Fruit fly (Drosophila melanogaster): ENCODE data around the gene cas.

Gene cas

dm6 chr3R:5705469-5706067 is 11.0 kb downstream of the cas start (continued):
- peak; percentile 35; the same call in 1 of the 2 replicates for TF ChIP-seq CG9215 (GFP tag; IDR thresholded peaks at IDR 0.05)
- TF ChIP-seq inv (GFP tag; IDR thresholded peaks at IDR 0.05; ENCODE audit: partially characterized antibody), result no peak
- no peak for TF ChIP-seq CG14441 (GFP tag; IDR thresholded peaks at IDR 0.05)
- TF ChIP-seq ssp (GFP tag; IDR thresholded peaks at IDR 0.05), result peak; percentile 15; the same call in 1 of the 2 replicates
- no peak for TF ChIP-seq zen2 (GFP tag; IDR thresholded peaks at IDR 0.05; ENCODE audit: partially characterized antibody)
- TF ChIP-seq repo (GFP tag; optimal IDR thresholded peaks at IDR 0.05), result no peak
- TF ChIP-seq sr (GFP tag; IDR thresholded peaks at IDR 0.05), result no peak
- peak; percentile 30; the same call in 1 of the 4 replicates for TF ChIP-seq Gug (GFP tag; IDR thresholded peaks at IDR 0.05)
- TF ChIP-seq Bgb (GFP tag; IDR thresholded peaks at IDR 0.05; ENCODE audit: partially characterized antibody), result no peak

dm6 chr3R:5704982-5705381 is 11.6 kb downstream of the cas start:
- TF ChIP-seq CG8359 (GFP tag; optimal IDR thresholded peaks at IDR 0.05; ENCODE audit: borderline replicate concordance) (peak; percentile 99), hkb (optimal IDR thresholded peaks at IDR 0.05) (no peak), hkb (GFP tag; IDR thresholded peaks at IDR 0.05) (no peak)

- no peak for TF ChIP-seq D19A (tag; optimal IDR thresholded peaks at IDR 0.05)
- TF ChIP-seq ttk (GFP tag; IDR thresholded peaks at IDR 0.05), result no peak
- no peak for TF ChIP-seq CG11504 (tag; optimal IDR thresholded peaks at IDR 0.05)
- no peak for TF ChIP-seq CG1602 (GFP tag; optimal IDR thresholded peaks at IDR 0.05)
- TF ChIP-seq so (GFP tag; IDR thresholded peaks at IDR 0.05), result peak; percentile 59; the same call in 1 of the 3 replicates
- TF ChIP-seq zen (tag; optimal IDR thresholded peaks at IDR 0.05), result no peak
- TF ChIP-seq Hmr (GFP tag; optimal IDR thresholded peaks at IDR 0.05), result no peak
- no peak for TF ChIP-seq Awh (GFP tag; IDR thresholded peaks at IDR 0.05)
- no peak; the same call in 2 of the 3 replicates for TF ChIP-seq zen2 (GFP tag; IDR thresholded peaks at IDR 0.05; ENCODE audit: partially characterized antibody)
- TF ChIP-seq CG8281 (tag; optimal IDR thresholded peaks at IDR 0.05), result peak; percentile 14
- TF ChIP-seq al (GFP tag; IDR thresholded peaks at IDR 0.05), result no peak
- no peak for TF ChIP-seq jigr1 (GFP tag; IDR thresholded peaks at IDR 0.05)
- TF ChIP-seq chinmo (GFP tag; IDR thresholded peaks at IDR 0.05; ENCODE audit: partially characterized antibody), result 0 out of 4 replicates have a peak, but pooled peaks have one; percentile 46
- no peak for TF ChIP-seq HLHmδ (GFP tag; optimal IDR thresholded peaks at IDR 0.05)
- TF ChIP-seq CG32532 (GFP tag; IDR thresholded peaks at IDR 0.05), result peak; percentile 36; the same call in 1 of the 2 replicates
- TF ChIP-seq CG8478 (optimal IDR thresholded peaks at IDR 0.05), result no peak
- TF ChIP-seq ato (GFP tag; IDR thresholded peaks at IDR 0.05; ENCODE audit: partially characterized antibody), result no peak
- no peak for TF ChIP-seq CG4854 (GFP tag; optimal IDR thresholded peaks at IDR 0.05)
- TF ChIP-seq Optix (GFP tag; IDR thresholded peaks at IDR 0.05), result no peak
- peak; percentile 28; the same call in 1 of the 3 replicates for TF ChIP-seq Doc3 (GFP tag; IDR thresholded peaks at IDR 0.05; ENCODE audit: partially characterized antibody)
- TF ChIP-seq CG11085 (GFP tag; IDR thresholded peaks at IDR 0.05), result no peak
- no peak for TF ChIP-seq CG8924 (tag; optimal IDR thresholded peaks at IDR 0.05)
- no peak for TF ChIP-seq CG8290 (GFP tag; optimal IDR thresholded peaks at IDR 0.05)
- TF ChIP-seq CG8290 (tag; optimal IDR thresholded peaks at IDR 0.05), result peak in 1 of 2 experiments; percentile 0
- no peak for TF ChIP-seq CG2202 (tag; optimal IDR thresholded peaks at IDR 0.05)
- peak; percentile 80; the same call in 2 of the 3 replicates for TF ChIP-seq CG2199 (GFP tag; IDR thresholded peaks at IDR 0.05)
- no peak for TF ChIP-seq run (tag; optimal IDR thresholded peaks at IDR 0.05)
- no peak for TF ChIP-seq CG3281 (GFP tag; optimal IDR thresholded peaks at IDR 0.05)
- TF ChIP-seq CG17802 (tag; optimal IDR thresholded peaks at IDR 0.05), result no peak
- no peak for TF ChIP-seq slp2 (GFP tag; optimal IDR thresholded peaks at IDR 0.05)
- TF ChIP-seq dmrt99B (tag; optimal IDR thresholded peaks at IDR 0.05), result no peak
- no peak for TF ChIP-seq zf30C (GFP tag; optimal IDR thresholded peaks at IDR 0.05)
- no peak for TF ChIP-seq Usf (GFP tag; optimal IDR thresholded peaks at IDR 0.05)
- no peak for TF ChIP-seq hth (optimal IDR thresholded peaks at IDR 0.05)
- no peak for TF ChIP-seq CG8089 (GFP tag; optimal IDR thresholded peaks at IDR 0.05)
- TF ChIP-seq Hr39 (optimal IDR thresholded peaks at IDR 0.05), result peak; percentile 11
- TF ChIP-seq phol (tag; optimal IDR thresholded peaks at IDR 0.05), result no peak
- 0 out of 2 replicates have a peak, but pooled peaks have one; percentile 15 for TF ChIP-seq Drgx (GFP tag; IDR thresholded peaks at IDR 0.05)
Observed at dm6 chr3R:5701104-5701503, 15.5 kb downstream of the cas start.

Data from whole organism, embryonic.